Fruit fly (Drosophila melanogaster): ENCODE results near the gene CG15443.

Gene CG15443

dm6 chr2L:4448582-4449016 lies 14.6 kb downstream of the CG15443 start, which contains the start of gene MFS18 (continued):
- TF ChIP-seq CG2120 (GFP tag; optimal IDR thresholded peaks at IDR 0.05) (peak; percentile 96), bbx (GFP tag; IDR thresholded peaks at IDR 0.05; ENCODE audit: partially characterized antibody) (peak; percentile 93), gsb (GFP tag; IDR thresholded peaks at IDR 0.05) (peak; percentile 97), lab (GFP tag; optimal IDR thresholded peaks at IDR 0.05) (peak; percentile 99), CHES-1-like (GFP tag; optimal IDR thresholded peaks at IDR 0.05) (peak; percentile 73), Fer2 (tag; optimal IDR thresholded peaks at IDR 0.05) (peak; percentile 96), CG11695 (GFP tag; IDR thresholded peaks at IDR 0.05) (peak; percentile 100), Drgx (GFP tag; IDR thresholded peaks at IDR 0.05) (peak; percentile 99), B-H2 (GFP tag; optimal IDR thresholded peaks at IDR 0.05) (peak; percentile 92), pzg (GFP tag; optimal IDR thresholded peaks at IDR 0.05) (peak; percentile 45), insv (GFP tag; optimal IDR thresholded peaks at IDR 0.05) (peak in 1 of 2 experiments; percentile 54), sim (GFP tag; IDR thresholded peaks at IDR 0.05) (peak; percentile 99), croc (GFP tag; conservative IDR thresholded peaks at IDR 0.05) (peak; percentile 98), bowl (GFP tag; IDR thresholded peaks at IDR 0.05) (peak; percentile 96), Eip74EF (GFP tag; optimal IDR thresholded peaks at IDR 0.05) (peak in 1 of 2 experiments; percentile 94), tgo (GFP tag; IDR thresholded peaks at IDR 0.05) (peak; percentile 99), trh (GFP tag; optimal IDR thresholded peaks at IDR 0.05) (peak; percentile 92), usp (GFP tag; optimal IDR thresholded peaks at IDR 0.05) (no peak), slp2 (GFP tag; optimal IDR thresholded peaks at IDR 0.05) (peak; percentile 65), CG33213 (GFP tag; optimal IDR thresholded peaks at IDR 0.05) (peak; percentile 68), Med (GFP tag) (peak; percentile 97), CG17829 (tag; optimal IDR thresholded peaks at IDR 0.05) (peak; percentile 99), nom (GFP tag; optimal IDR thresholded peaks at IDR 0.05) (peak; percentile 91), ewg (GFP tag; optimal IDR thresholded peaks at IDR 0.05) (peak; percentile 88), CG17328 (GFP tag; IDR thresholded peaks at IDR 0.05) (peak; percentile 99), CG6791 (GFP tag; IDR thresholded peaks at IDR 0.05; ENCODE audit: partially characterized antibody) (peak; percentile 88), Adf1 (GFP tag; IDR thresholded peaks at IDR 0.05) (peak; percentile 86), Stat92E (GFP tag; optimal IDR thresholded peaks at IDR 0.05) (peak in 1 of 3 experiments; percentile 96), Nf-YC (tag; optimal IDR thresholded peaks at IDR 0.05) (peak; percentile 87), PHDP (tag; optimal IDR thresholded peaks at IDR 0.05) (peak; percentile 96), Side (GFP tag; optimal IDR thresholded peaks at IDR 0.05) (peak; percentile 77), CG31224 (GFP tag; IDR thresholded peaks at IDR 0.05) (peak; percentile 97), disco-r (GFP tag; optimal IDR thresholded peaks at IDR 0.05) (peak; percentile 65), CG11504 (tag; optimal IDR thresholded peaks at IDR 0.05) (peak; percentile 94), org-1 (GFP tag; optimal IDR thresholded peaks at IDR 0.05) (peak; percentile 91), dan (GFP tag; IDR thresholded peaks at IDR 0.05) (peak; percentile 95), tup (GFP tag; optimal IDR thresholded peaks at IDR 0.05) (peak; percentile 89), Ets97D (GFP tag; optimal IDR thresholded peaks at IDR 0.05) (peak; percentile 96), tx (GFP tag; optimal IDR thresholded peaks at IDR 0.05) (peak; percentile 63), CG4328 (GFP tag; optimal IDR thresholded peaks at IDR 0.05) (peak; percentile 91), Lhr (GFP tag; optimal IDR thresholded peaks at IDR 0.05) (peak; percentile 89), CG12299 (tag; optimal IDR thresholded peaks at IDR 0.05) (peak; percentile 92), Dek (tag; optimal IDR thresholded peaks at IDR 0.05) (peak; percentile 92), Gug (GFP tag; IDR thresholded peaks at IDR 0.05) (peak; percentile 99), CG6854 (GFP tag; optimal IDR thresholded peaks at IDR 0.05) (peak; percentile 97), ap (GFP tag; IDR thresholded peaks at IDR 0.05) (peak; percentile 98), CG4854 (GFP tag; optimal IDR thresholded peaks at IDR 0.05) (peak; percentile 89), CG5953 (GFP tag; IDR thresholded peaks at IDR 0.05) (peak; percentile 98), Chrac-16 (GFP tag; optimal IDR thresholded peaks at IDR 0.05) (peak; percentile 97), CG17359 (tag; optimal IDR thresholded peaks at IDR 0.05) (peak; percentile 100)

Data from whole organism, embryonic.